Worm (Caenorhabditis elegans) whole organism, L1 larva: Measurements from ENCODE around the gene snap-29.

ENCODE experiments used
- C04F5.9 ChIP-seq: sonication (generic microtip); optimal IDR thresholded peaks from 2 replicates; lab custom pipeline; 2016; ENCODE audit warnings: missing genetic modification characterization, missing compliant biosample characterization
- C16A3.4 ChIP-seq: fragments of 150-350 bp; optimal IDR thresholded peaks from 2 replicates; lab custom pipeline; 2014; ENCODE audit warnings: missing biosample characterization, missing genetic modification characterization
- F16B12.6 ChIP-seq: fragments of 150-350 bp; optimal IDR thresholded peaks from 2 replicates; lab custom pipeline; 2014; ENCODE audit warnings: missing biosample characterization, missing genetic modification characterization
- Y116A8C.19 ChIP-seq: sonication (generic microtip); optimal IDR thresholded peaks from 2 replicates; lab custom pipeline; 2016; ENCODE audit warnings: missing compliant biosample characterization, missing genetic modification characterization, borderline replicate concordance
- aha-1 ChIP-seq: fragments of 150-350 bp; optimal IDR thresholded peaks from 2 replicates; lab custom pipeline; 2014; ENCODE audit warnings: missing biosample characterization, missing genetic modification characterization
- blmp-1 ChIP-seq: fragments of 150-350 bp; optimal IDR thresholded peaks from 2 replicates; lab custom pipeline; 2014; ENCODE audit warnings: missing biosample characterization, missing genetic modification characterization
- ceh-63 ChIP-seq: fragments of 200-800 bp; sonication (Bioruptor generic); optimal IDR thresholded peaks from 2 replicates; lab custom pipeline; 2018; ENCODE audit warnings: mild to moderate bottlenecking, missing genetic modification characterization, missing compliant biosample characterization
- ceh-82 ChIP-seq, 3 experiments: fragments of 150-350 bp in 1 of 3; sonication (generic microtip) in 2 of 3; optimal IDR thresholded peaks; 2 replicates each; lab custom pipeline; 2014 to 2017; ENCODE audit warnings: missing biosample characterization in 3 of 3, missing genetic modification characterization in 3 of 3
- dsc-1 ChIP-seq: sonication (generic microtip); optimal IDR thresholded peaks from 2 replicates; lab custom pipeline; 2016; ENCODE audit warnings: mild to moderate bottlenecking, missing genetic modification characterization, missing compliant biosample characterization
- efl-1 ChIP-seq, 4 experiments: fragments of 150-350 bp; optimal IDR thresholded peaks in 3 of 4; peaks in 1 of 4; 1 replicate in 1 of 4; 2 replicates in 3 of 4; lab custom pipeline; 2014; ENCODE audit warnings: missing biosample characterization in 2 of 4, missing genetic modification characterization in 2 of 4, missing genetic modification reagents in 2 of 4
- egl-13 ChIP-seq: sonication (generic microtip); optimal IDR thresholded peaks from 2 replicates; lab custom pipeline; 2016; ENCODE audit warnings: missing genotype, missing genetic modification reagents, missing genetic modification characterization, missing compliant biosample characterization
- elt-3 ChIP-seq, 6 experiments: fragments of 150-350 bp in 1 of 6; sonication (generic microtip); optimal IDR thresholded peaks; 2 replicates each; lab custom pipeline; 2017 to 2018; ENCODE audit warnings: missing biosample characterization in 6 of 6, missing genetic modification characterization in 6 of 6, inconsistent platforms in 1 of 6
- ets-5 ChIP-seq: fragments of 200-800 bp; sonication (Bioruptor generic); IDR thresholded peaks from 2 replicates; pipeline ENCODE4 v1.3.6; 2022; ENCODE audit warnings: missing genetic modification characterization, missing compliant biosample characterization
- fkh-10 ChIP-seq: sonication (generic microtip); optimal IDR thresholded peaks from 2 replicates; lab custom pipeline; 2017; ENCODE audit warnings: missing biosample characterization, missing genetic modification reagents, missing genetic modification characterization
- fkh-8 ChIP-seq: sonication (generic microtip); optimal IDR thresholded peaks from 2 replicates; lab custom pipeline; 2016; ENCODE audit warnings: mild to moderate bottlenecking, missing genetic modification characterization, missing compliant biosample characterization
- grh-1 ChIP-seq: fragments of 200-800 bp; sonication (Bioruptor generic); IDR thresholded peaks from 2 replicates; pipeline ENCODE4 v1.3.6; 2022; ENCODE audit warnings: missing genetic modification reagents, missing genetic modification characterization, missing compliant biosample characterization
- hlh-17 ChIP-seq: fragments of 200-800 bp; sonication (Bioruptor generic); optimal IDR thresholded peaks from 2 replicates; lab custom pipeline; 2018; ENCODE audit warnings: missing genetic modification characterization, mild to moderate bottlenecking, missing compliant biosample characterization, moderate library complexity, borderline replicate concordance
- hpl-2 ChIP-seq: fragments of 150-350 bp; optimal IDR thresholded peaks from 2 replicates; lab custom pipeline; 2014; ENCODE audit warnings: missing biosample characterization, missing genetic modification reagents, missing genetic modification characterization
- irx-1 ChIP-seq: sonication (generic microtip); optimal IDR thresholded peaks from 2 replicates; lab custom pipeline; 2016; ENCODE audit warnings: missing genetic modification characterization, missing compliant biosample characterization
- lin-14 ChIP-seq: fragments of 200-800 bp; sonication (Bioruptor generic); optimal IDR thresholded peaks from 2 replicates; lab custom pipeline; 2018; ENCODE audit warnings: mild to moderate bottlenecking, missing genetic modification characterization, moderate library complexity, missing compliant biosample characterization
- lin-35 ChIP-seq, 2 experiments: fragments of 150-350 bp; optimal IDR thresholded peaks; 2 replicates each; lab custom pipeline; 2014; ENCODE audit warnings: missing biosample characterization in 2 of 2, missing genetic modification characterization in 2 of 2, missing genetic modification reagents in 2 of 2
- lsy-2 ChIP-seq, 2 experiments: fragments of 150-350 bp; optimal IDR thresholded peaks; 2 replicates each; lab custom pipeline; 2014; ENCODE audit warnings: missing biosample characterization in 2 of 2, missing genetic modification characterization in 2 of 2
- mab-9 ChIP-seq: fragments of 200-800 bp; sonication (Bioruptor generic); IDR thresholded peaks from 2 replicates; pipeline ENCODE4 v1.3.6; 2022; ENCODE audit warnings: missing genetic modification reagents, missing genetic modification characterization, missing compliant biosample characterization
- mdl-1 ChIP-seq, 2 experiments: fragments of 150-350 bp; optimal IDR thresholded peaks; 2 replicates each; lab custom pipeline; 2014 to 2017; ENCODE audit warnings: missing biosample characterization in 2 of 2, missing genetic modification characterization in 2 of 2, inconsistent platforms in 1 of 2
- mef-2 ChIP-seq: fragments of 150-350 bp; optimal IDR thresholded peaks from 2 replicates; lab custom pipeline; 2014; ENCODE audit warnings: missing biosample characterization, missing genetic modification characterization
- nhr-12 ChIP-seq: sonication (generic microtip); optimal IDR thresholded peaks from 2 replicates; lab custom pipeline; 2017; ENCODE audit warnings: missing biosample characterization, missing genetic modification characterization
- nhr-19 ChIP-seq: fragments of 200-800 bp; sonication (Bioruptor generic); conservative IDR thresholded peaks from 2 replicates; pipeline ENCODE4 v1.3.6; 2022; ENCODE audit warnings: missing genetic modification characterization, missing compliant biosample characterization
- nhr-20 ChIP-seq: sonication (generic microtip); optimal IDR thresholded peaks from 2 replicates; lab custom pipeline; 2016; ENCODE audit warnings: mild to moderate bottlenecking, missing genetic modification characterization, missing compliant biosample characterization
- nhr-237 ChIP-seq: fragments of 150-350 bp; optimal IDR thresholded peaks from 2 replicates; lab custom pipeline; 2014; ENCODE audit warnings: missing biosample characterization, missing genetic modification characterization
- nhr-28 ChIP-seq: fragments of 150-350 bp; optimal IDR thresholded peaks from 2 replicates; lab custom pipeline; 2014; ENCODE audit warnings: missing biosample characterization, missing genetic modification characterization
- nhr-76 ChIP-seq: sonication (generic microtip); optimal IDR thresholded peaks from 2 replicates; lab custom pipeline; 2017; ENCODE audit warnings: missing biosample characterization, missing genetic modification characterization
- nhr-84 ChIP-seq: sonication (generic microtip); optimal IDR thresholded peaks from 2 replicates; lab custom pipeline; 2017; ENCODE audit warnings: missing biosample characterization, missing genetic modification characterization
- pag-3 ChIP-seq: sonication (generic microtip); optimal IDR thresholded peaks from 2 replicates; lab custom pipeline; 2017; ENCODE audit warnings: missing genetic modification characterization, mild to moderate bottlenecking, missing compliant biosample characterization, antibody characterized with exemption, borderline replicate concordance; ENCODE audit not compliant: insufficient read depth
- pax-3 ChIP-seq: fragments of 200-800 bp; sonication (Bioruptor generic); optimal IDR thresholded peaks from 2 replicates; lab custom pipeline; 2018; ENCODE audit warnings: mild to moderate bottlenecking, missing genetic modification characterization, moderate library complexity, missing compliant biosample characterization
- pqm-1 ChIP-seq: sonication (generic microtip); optimal IDR thresholded peaks from 3 replicates; lab custom pipeline; 2017; ENCODE audit warnings: missing biosample characterization, missing genetic modification characterization
- rnt-1 ChIP-seq: sonication (generic microtip); optimal IDR thresholded peaks from 2 replicates; lab custom pipeline; 2016; ENCODE audit warnings: mild to moderate bottlenecking, missing genetic modification characterization, moderate library complexity, missing compliant biosample characterization
- snu-23 ChIP-seq: sonication (generic microtip); optimal IDR thresholded peaks from 2 replicates; lab custom pipeline; 2016; ENCODE audit warnings: missing genetic modification characterization, missing compliant biosample characterization
- sox-4 ChIP-seq: sonication (generic microtip); optimal IDR thresholded peaks from 2 replicates; lab custom pipeline; 2016; ENCODE audit warnings: missing genetic modification characterization, missing compliant biosample characterization
- sptf-1 ChIP-seq: fragments of 150-350 bp; optimal IDR thresholded peaks from 2 replicates; lab custom pipeline; 2014; ENCODE audit warnings: missing biosample characterization, missing genetic modification characterization
- swsn-7 ChIP-seq: sonication (generic microtip); optimal IDR thresholded peaks from 2 replicates; lab custom pipeline; 2016; ENCODE audit warnings: missing genetic modification characterization, missing compliant biosample characterization
- tbx-2 ChIP-seq: sonication (generic microtip); optimal IDR thresholded peaks from 2 replicates; lab custom pipeline; 2016; ENCODE audit warnings: missing genetic modification characterization, missing compliant biosample characterization
- tlp-1 ChIP-seq: fragments of 150-350 bp; optimal IDR thresholded peaks from 2 replicates; lab custom pipeline; 2014; ENCODE audit warnings: missing biosample characterization, missing genetic modification characterization
- unc-62 ChIP-seq: fragments of 150-350 bp; optimal IDR thresholded peaks from 2 replicates; lab custom pipeline; 2014; ENCODE audit warnings: missing biosample characterization, missing genetic modification reagents, missing genetic modification characterization
- unc-86 ChIP-seq: sonication (generic microtip); optimal IDR thresholded peaks from 2 replicates; lab custom pipeline; 2016; ENCODE audit warnings: missing genetic modification characterization, missing compliant biosample characterization
- unc-98 ChIP-seq: fragments of 200-800 bp; sonication (Bioruptor generic); IDR thresholded peaks from 2 replicates; pipeline ENCODE4 v1.3.6; 2022; ENCODE audit warnings: missing genetic modification characterization, missing compliant biosample characterization
- zip-4 ChIP-seq: fragments of 200-800 bp; sonication (Bioruptor generic); optimal IDR thresholded peaks from 2 replicates; lab custom pipeline; 2018; ENCODE audit warnings: mild to moderate bottlenecking, missing genetic modification characterization, moderate library complexity, missing compliant biosample characterization
- ztf-4 ChIP-seq: fragments of 150-350 bp; optimal IDR thresholded peaks from 2 replicates; lab custom pipeline; 2014; ENCODE audit warnings: missing biosample characterization, missing genetic modification characterization

snap-29 gene

ce11 chrIII:8737391-8737790 lies 38.7 kb upstream of the snap-29 start:
- TF ChIP-seq efl-1 (optimal IDR thresholded peaks at IDR 0.05; lab: Kevin White, UChicago) = no peak
- peak in 1 of 2 experiments; percentile 46 for TF ChIP-seq efl-1 (GFP tag; optimal IDR thresholded peaks at IDR 0.05 in 1 of 2; lab: Kevin White, UChicago)
- no peak for TF ChIP-seq nhr-84 (tag; lab: Kevin White, UChicago)
- TF ChIP-seq ztf-4 (tag; lab: Kevin White, UChicago) = no peak
- TF ChIP-seq nhr-237 (tag; lab: Kevin White, UChicago) = no peak
- TF ChIP-seq lin-14 (GFP tag; lab: Kevin White, UChicago) = peak; percentile 33

ce11 chrIII:8738289-8738688 lies 37.8 kb upstream of the snap-29 start:
- TF ChIP-seq aha-1 (tag; lab: Kevin White, UChicago) (no peak), efl-1 (optimal IDR thresholded peaks at IDR 0.05; lab: Kevin White, UChicago) (no peak), efl-1 (GFP tag; optimal IDR thresholded peaks at IDR 0.05 in 1 of 2; lab: Kevin White, UChicago) (peak in 1 of 2 experiments; percentile 91), blmp-1 (tag; lab: Kevin White, UChicago) (no peak), hlh-17 (GFP tag; lab: Kevin White, UChicago) (no peak), mab-9 (GFP tag; lab: Robert Waterston, UW) (no peak)

ce11 chrIII:8739126-8739525 lies 36.9 kb upstream of the snap-29 start:
- TF ChIP-seq rnt-1 (no peak), nhr-20 (tag; lab: Kevin White, UChicago) (peak; percentile 72), lin-35 (GFP tag; optimal IDR thresholded peaks at IDR 0.05; lab: Kevin White, UChicago) (peak in 1 of 2 experiments; percentile 77), fkh-10 (no peak), C16A3.4 (tag; lab: Kevin White, UChicago) (no peak), irx-1 (tag; lab: Kevin White, UChicago) (no peak), tbx-2 (tag; lab: Kevin White, UChicago) (peak; percentile 31), unc-98 (GFP tag; lab: Robert Waterston, UW) (no peak), grh-1 (no peak), tlp-1 (no peak), swsn-7 (tag; lab: Kevin White, UChicago) (no peak), nhr-12 (tag; lab: Kevin White, UChicago) (no peak), ceh-63 (GFP tag; lab: Kevin White, UChicago) (no peak), F16B12.6 (tag; lab: Kevin White, UChicago) (no peak), unc-62 (GFP tag; lab: Kevin White, UChicago) (no peak), nhr-237 (tag; lab: Kevin White, UChicago) (no peak), C04F5.9 (tag; lab: Kevin White, UChicago) (no peak), hlh-17 (GFP tag; lab: Kevin White, UChicago) (no peak), nhr-76 (tag; lab: Kevin White, UChicago) (no peak), dsc-1 (no peak), blmp-1 (tag; lab: Kevin White, UChicago) (peak; percentile 74), mef-2 (tag; lab: Kevin White, UChicago) (no peak), pag-3 (tag; lab: Kevin White, UChicago) (no peak), Y116A8C.19 (tag; lab: Kevin White, UChicago) (no peak), lin-14 (GFP tag; lab: Kevin White, UChicago) (peak; percentile 86), ets-5 (GFP tag; lab: Robert Waterston, UW) (no peak), pqm-1 (peak; percentile 10), lsy-2 (tag; optimal IDR thresholded peaks at IDR 0.05; lab: Kevin White, UChicago) (peak in 1 of 2 experiments; percentile 43), elt-3 (tag; optimal IDR thresholded peaks at IDR 0.05; lab: Kevin White, UChicago) (peak in 5 of 6 experiments; percentile 24 to 98 (median 76)), sox-4 (tag; lab: Kevin White, UChicago) (no peak), efl-1 (optimal IDR thresholded peaks at IDR 0.05; lab: Kevin White, UChicago) (peak in 1 of 2 experiments; percentile 39), efl-1 (GFP tag; optimal IDR thresholded peaks at IDR 0.05 in 1 of 2; lab: Kevin White, UChicago) (peak; percentile 23 to 93), snu-23 (GFP tag; lab: Kevin White, UChicago) (peak; percentile 70), egl-13 (tag; lab: Kevin White, UChicago) (no peak), ceh-82 (tag; optimal IDR thresholded peaks at IDR 0.05; lab: Kevin White, UChicago) (no peak), nhr-19 (GFP tag; lab: Robert Waterston, UW) (peak; percentile 30; the same call in 1 of the 2 replicates), mdl-1 (tag; optimal IDR thresholded peaks at IDR 0.05; lab: Kevin White, UChicago) (peak in 1 of 2 experiments; percentile 84), fkh-8 (tag; lab: Kevin White, UChicago) (no peak), sptf-1 (tag; lab: Kevin White, UChicago) (no peak), zip-4 (no peak), unc-86 (tag; lab: Kevin White, UChicago) (no peak), hpl-2 (GFP tag; lab: Kevin White, UChicago) (no peak), nhr-28 (tag; lab: Kevin White, UChicago) (no peak), pax-3 (tag; lab: Kevin White, UChicago) (no peak)
